Worm (Caenorhabditis elegans): Measurements from ENCODE around the gene math-13.

Gene math-13

ce11 chrII:1836204-1836603 is 39.6 kb upstream of the math-13 start, which contains the start of gene T08E11.1:
Gene T08E11.1, plus strand, starts transcription at chrII:1836504.
- TF ChIP-seq pqm-1 (tag; optimal IDR thresholded peaks at IDR 0.05) (no peak), hlh-15 (tag; optimal IDR thresholded peaks at IDR 0.05) (no peak), elt-4 (tag; optimal IDR thresholded peaks at IDR 0.05) (no peak), tbx-7 (tag; optimal IDR thresholded peaks at IDR 0.05) (no peak), ceh-45 (GFP tag; IDR thresholded peaks at IDR 0.05) (no peak), pha-2 (tag; optimal IDR thresholded peaks at IDR 0.05) (no peak), unc-55 (GFP tag; optimal IDR thresholded peaks at IDR 0.05) (no peak), ttx-3 (tag; optimal IDR thresholded peaks at IDR 0.05) (no peak), sox-2 (GFP tag; IDR thresholded peaks at IDR 0.05) (no peak), nfya-1 (tag; optimal IDR thresholded peaks at IDR 0.05) (no peak), Y22D7AL.16 (tag; optimal IDR thresholded peaks at IDR 0.05) (no peak), lim-6 (tag; optimal IDR thresholded peaks at IDR 0.05) (no peak)

ce11 chrII:1842894-1843293 is 32.9 kb upstream of the math-13 start, which contains the start of the genes C52E2.5 and C52E2.4:
Gene C52E2.5, minus strand, starts transcription at chrII:1842936.
Gene C52E2.4, plus strand, starts transcription at chrII:1843145.
- TF ChIP-seq elt-2 (tag; optimal IDR thresholded peaks at IDR 0.05), result peak; percentile 67
- no peak for TF ChIP-seq hlh-15 (tag; optimal IDR thresholded peaks at IDR 0.05)

- no peak for TF ChIP-seq dmd-4 (tag; optimal IDR thresholded peaks at IDR 0.05; ENCODE audit: borderline replicate concordance)
- TF ChIP-seq nfya-1 (tag; optimal IDR thresholded peaks at IDR 0.05), result peak; percentile 78
- no peak for TF ChIP-seq ceh-45 (GFP tag; IDR thresholded peaks at IDR 0.05)
- TF ChIP-seq pat-9 (tag; optimal IDR thresholded peaks at IDR 0.05), result no peak
- TF ChIP-seq C08G9.2 (tag; optimal IDR thresholded peaks at IDR 0.05), result no peak
Observed at ce11 chrII:1844552-1844951, 31.2 kb upstream of the math-13 start.

ce11 chrII:1848109-1848508 is 27.6 kb upstream of the math-13 start, which contains the start of gene fbxb-97:
Gene fbxb-97, minus strand, starts transcription at chrII:1848161.
- TF ChIP-seq mec-3 (tag; optimal IDR thresholded peaks at IDR 0.05; ENCODE audit: borderline replicate concordance), result no peak
- TF ChIP-seq gmeb-2 (tag; optimal IDR thresholded peaks at IDR 0.05), result no peak
- TF ChIP-seq sox-4 (tag; optimal IDR thresholded peaks at IDR 0.05), result no peak
- TF ChIP-seq ceh-48 (tag; optimal IDR thresholded peaks at IDR 0.05), result no peak
- TF ChIP-seq ceh-24 (tag; optimal IDR thresholded peaks at IDR 0.05), result no peak
- no peak for TF ChIP-seq ceh-45 (GFP tag; IDR thresholded peaks at IDR 0.05)
- no peak for TF ChIP-seq Y22D7AL.16 (tag; optimal IDR thresholded peaks at IDR 0.05)
- no peak for TF ChIP-seq ceh-34 (tag; optimal IDR thresholded peaks at IDR 0.05)
- TF ChIP-seq ceh-6 (GFP tag; optimal IDR thresholded peaks at IDR 0.05), result no peak

- TF ChIP-seq ceh-45 (GFP tag; IDR thresholded peaks at IDR 0.05), result no peak
- TF ChIP-seq T23F11.4 (GFP tag; optimal IDR thresholded peaks at IDR 0.05), result no peak
- TF ChIP-seq unc-42 (tag; optimal IDR thresholded peaks at IDR 0.05), result no peak
- no peak for TF ChIP-seq unc-86 (tag; optimal IDR thresholded peaks at IDR 0.05)
- no peak for TF ChIP-seq ttx-3 (tag; optimal IDR thresholded peaks at IDR 0.05)
- TF ChIP-seq gmeb-2 (tag; optimal IDR thresholded peaks at IDR 0.05), result no peak
- no peak for TF ChIP-seq ref-2 (tag; optimal IDR thresholded peaks at IDR 0.05)
- no peak for TF ChIP-seq fax-1 (tag; optimal IDR thresholded peaks at IDR 0.05)
- TF ChIP-seq zip-5 (tag; optimal IDR thresholded peaks at IDR 0.05), result no peak
- no peak for TF ChIP-seq eyg-1 (tag; optimal IDR thresholded peaks at IDR 0.05)
- no peak for TF ChIP-seq sdc-2 (tag; optimal IDR thresholded peaks at IDR 0.05)
- TF ChIP-seq ceh-24 (tag; optimal IDR thresholded peaks at IDR 0.05), result no peak
- TF ChIP-seq C38D4.7 (GFP tag; optimal IDR thresholded peaks at IDR 0.05), result no peak
- no peak for TF ChIP-seq nhr-232 (tag; optimal IDR thresholded peaks at IDR 0.05)
- TF ChIP-seq ceh-30 (tag; optimal IDR thresholded peaks at IDR 0.05), result no peak
- no peak for TF ChIP-seq dve-1 (tag; optimal IDR thresholded peaks at IDR 0.05)
Observed at ce11 chrII:1850299-1850698, 25.5 kb upstream of the math-13 start, which contains the start of gene fbxb-96. Gene fbxb-96, minus strand, starts transcription at chrII:1850399.
